Fruit fly (Drosophila melanogaster): ENCODE data around the gene Pomp.

Gene Pomp

DNA sequence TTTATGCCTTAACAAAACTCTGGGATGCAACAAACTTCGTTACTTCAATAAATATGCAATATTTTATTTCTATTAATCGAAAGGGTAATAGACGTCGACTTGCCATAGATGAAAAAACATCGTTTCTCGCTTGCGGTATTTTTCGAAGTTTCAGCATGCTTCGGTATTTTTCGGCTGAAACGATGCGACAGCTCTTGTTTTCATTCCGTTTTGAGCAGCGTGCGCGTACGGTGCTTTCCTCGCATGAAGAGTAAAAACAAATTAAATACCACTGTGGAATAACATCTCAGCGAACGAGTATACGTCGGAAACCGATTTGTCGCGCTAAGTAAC lies 10.0 kb downstream of the Pomp start, which contains the start of gene CG9328 (continued):
- TF ChIP-seq CG34376 (GFP tag; optimal IDR thresholded peaks at IDR 0.05) (peak; percentile 40), Dbx (GFP tag; IDR thresholded peaks at IDR 0.05) (peak; percentile 63; the same call in 2 of the 3 replicates), CG15479 (GFP tag; optimal IDR thresholded peaks at IDR 0.05) (no peak), her (GFP tag; optimal IDR thresholded peaks at IDR 0.05) (peak; percentile 51), slou (GFP tag; optimal IDR thresholded peaks at IDR 0.05) (no peak), rib (GFP tag; IDR thresholded peaks at IDR 0.05) (peak; percentile 62; the same call in 1 of the 2 replicates), CG6175 (GFP tag; IDR thresholded peaks at IDR 0.05) (no peak), nmo (GFP tag; optimal IDR thresholded peaks at IDR 0.05) (peak; percentile 5), Drgx (GFP tag; IDR thresholded peaks at IDR 0.05) (peak; percentile 43), CG7271 (tag; optimal IDR thresholded peaks at IDR 0.05) (no peak), CG8290 (GFP tag; optimal IDR thresholded peaks at IDR 0.05) (no peak), CG8290 (tag; optimal IDR thresholded peaks at IDR 0.05) (peak in 1 of 2 experiments; percentile 85), pb (GFP tag; optimal IDR thresholded peaks at IDR 0.05) (no peak), CG18476 (GFP tag; optimal IDR thresholded peaks at IDR 0.05) (no peak), ase (GFP tag; IDR thresholded peaks at IDR 0.05) (no peak), peb (GFP tag; IDR thresholded peaks at IDR 0.05) (no peak), CG11085 (GFP tag; IDR thresholded peaks at IDR 0.05) (no peak), Hsf (GFP tag; optimal IDR thresholded peaks at IDR 0.05) (no peak), Hr78 (GFP tag; optimal IDR thresholded peaks at IDR 0.05) (no peak), mirr (GFP tag; optimal IDR thresholded peaks at IDR 0.05) (peak; percentile 53), CG4707 (GFP tag; optimal IDR thresholded peaks at IDR 0.05) (peak; percentile 39), usp (GFP tag; optimal IDR thresholded peaks at IDR 0.05) (no peak), gt (GFP tag; IDR thresholded peaks at IDR 0.05) (no peak), MTF-1 (GFP tag; optimal IDR thresholded peaks at IDR 0.05; ENCODE audit: borderline replicate concordance) (peak; percentile 50), CG2678 (tag; optimal IDR thresholded peaks at IDR 0.05) (peak; percentile 53), Trl (optimal IDR thresholded peaks at IDR 0.05) (no peak), Trl (GFP tag; optimal IDR thresholded peaks at IDR 0.05) (no peak), toy (GFP tag; IDR thresholded peaks at IDR 0.05) (no peak), CG15269 (tag; optimal IDR thresholded peaks at IDR 0.05) (peak; percentile 48), CG12071 (GFP tag; optimal IDR thresholded peaks at IDR 0.05) (peak; percentile 60), HLH54F (GFP tag; optimal IDR thresholded peaks at IDR 0.05) (peak; percentile 18), sd (tag; optimal IDR thresholded peaks at IDR 0.05) (peak; percentile 55), CG12769 (tag; optimal IDR thresholded peaks at IDR 0.05) (peak; percentile 48), CG4820 (GFP tag; optimal IDR thresholded peaks at IDR 0.05) (no peak), CG9437 (GFP tag; optimal IDR thresholded peaks at IDR 0.05) (peak; percentile 11), Dll (GFP tag; IDR thresholded peaks at IDR 0.05; ENCODE audit: partially characterized antibody) (peak; percentile 49; the same call in 3 of the 4 replicates), CG31224 (GFP tag; IDR thresholded peaks at IDR 0.05) (no peak; the same call in 1 of the 2 replicates), aop (GFP tag; IDR thresholded peaks at IDR 0.05) (no peak), CG12299 (tag; optimal IDR thresholded peaks at IDR 0.05) (peak; percentile 13), Lim3 (GFP tag; IDR thresholded peaks at IDR 0.05) (no peak), Deaf1 (tag; optimal IDR thresholded peaks at IDR 0.05) (peak; percentile 83), bbx (GFP tag; IDR thresholded peaks at IDR 0.05; ENCODE audit: partially characterized antibody) (peak; percentile 78), CG17385 (GFP tag; optimal IDR thresholded peaks at IDR 0.05) (peak; percentile 50), nom (GFP tag; optimal IDR thresholded peaks at IDR 0.05) (peak; percentile 35), Med (GFP tag) (peak; percentile 91), chm (GFP tag; IDR thresholded peaks at IDR 0.05) (peak; percentile 89), CG18011 (GFP tag; optimal IDR thresholded peaks at IDR 0.05) (no peak), HHEX (GFP tag; optimal IDR thresholded peaks at IDR 0.05) (no peak), Hr39 (optimal IDR thresholded peaks at IDR 0.05) (no peak), CG8478 (optimal IDR thresholded peaks at IDR 0.05) (no peak), MBD-R2 (GFP tag; IDR thresholded peaks at IDR 0.05) (no peak; the same call in 1 of the 2 replicates), sc (optimal IDR thresholded peaks at IDR 0.05) (no peak), sc (GFP tag; optimal IDR thresholded peaks at IDR 0.05) (no peak)
